Worm (Caenorhabditis elegans) whole organism, late embryonic: ENCODE results near the gene clec-67.

Source experiments
- K09A11.1 ChIP-seq: sonication (generic microtip); optimal IDR thresholded peaks from 2 replicates; lab custom pipeline; 2017; ENCODE audit warnings: antibody characterized with exemption, mild to moderate bottlenecking, missing genetic modification characterization, missing compliant biosample characterization; ENCODE audit not compliant: insufficient read depth
- ama-1 ChIP-seq: fragments of 150-350 bp; optimal IDR thresholded peaks from 2 replicates; lab custom pipeline; 2014
- eyg-1 ChIP-seq: sonication (generic microtip); optimal IDR thresholded peaks from 2 replicates; lab custom pipeline; 2016; ENCODE audit warnings: missing genotype, missing genetic modification characterization, missing compliant biosample characterization
- hlh-13 ChIP-seq: fragments of 200-800 bp; sonication (Bioruptor generic); optimal IDR thresholded peaks from 2 replicates; lab custom pipeline; 2018; ENCODE audit warnings: mild to moderate bottlenecking, missing genetic modification characterization, missing compliant biosample characterization
- npax-4 ChIP-seq: sonication (generic microtip); optimal IDR thresholded peaks from 2 replicates; lab custom pipeline; 2016; ENCODE audit warnings: missing genetic modification characterization, missing compliant biosample characterization
- pqm-1 ChIP-seq: sonication (generic microtip); optimal IDR thresholded peaks from 2 replicates; lab custom pipeline; 2016; ENCODE audit warnings: missing genetic modification characterization, missing compliant biosample characterization

DNA sequence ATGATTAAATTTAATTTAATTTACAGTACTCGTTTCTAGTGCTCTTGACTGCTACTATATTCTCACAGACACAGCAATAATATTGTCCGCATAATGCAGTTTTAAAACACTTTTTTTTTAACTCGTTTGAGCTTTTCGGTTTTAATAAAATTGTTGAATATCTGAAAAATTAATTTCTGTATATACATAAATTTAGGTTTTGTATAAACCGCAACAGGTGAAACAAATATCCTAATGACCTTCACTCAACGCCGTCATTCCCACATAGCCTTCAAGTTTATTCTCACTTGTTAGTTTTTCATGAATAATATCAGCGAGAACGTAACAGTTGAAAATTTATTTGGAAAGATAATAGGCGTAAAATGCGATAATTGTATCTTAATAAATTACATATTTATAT lies 2.5 kb upstream of the clec-67 start, which contains the start of gene srz-19:
- no peak for TF ChIP-seq eyg-1 (tag; lab: Kevin White, UChicago)
- TF ChIP-seq pqm-1: no peak
- no peak for TF ChIP-seq K09A11.1 (tag; lab: Kevin White, UChicago)
- no peak for TF ChIP-seq hlh-13 (GFP tag; lab: Kevin White, UChicago)
- no peak for TF ChIP-seq ama-1 (lab: Kevin White, UChicago)
- no peak for TF ChIP-seq npax-4
